Worm (Caenorhabditis elegans) whole organism, young adult: Measurements from ENCODE around the gene Y22D7AL.3.

Experiments used
- B0035.1 ChIP-seq: sonication (generic microtip); optimal IDR thresholded peaks from 2 replicates; lab custom pipeline; 2016; ENCODE audit warnings: missing genetic modification characterization, mild to moderate bottlenecking, missing compliant biosample characterization, missing genotype, missing genetic modification reagents
- B0261.1 ChIP-seq: sonication (generic microtip); optimal IDR thresholded peaks from 2 replicates; lab custom pipeline; 2016; ENCODE audit warnings: mild to moderate bottlenecking, missing genetic modification characterization, moderate library complexity, missing compliant biosample characterization
- B0336.3 ChIP-seq: fragments of 200-800 bp; sonication (Bioruptor generic); IDR thresholded peaks from 2 replicates; pipeline ENCODE4 v1.3.6; 2022; ENCODE audit warnings: missing genetic modification characterization, missing compliant biosample characterization
- C17E4.6 ChIP-seq: fragments of 200-800 bp; sonication (Bioruptor generic); IDR thresholded peaks from 2 replicates; pipeline ENCODE4 v1.3.6; 2022; ENCODE audit warnings: missing genetic modification reagents, missing genetic modification characterization, missing compliant biosample characterization
- F37B4.10 ChIP-seq: fragments of 200-800 bp; sonication (Bioruptor generic); IDR thresholded peaks from 2 replicates; pipeline ENCODE4 v1.3.6; 2022; ENCODE audit warnings: missing genetic modification characterization, missing compliant biosample characterization
- F57A8.1 ChIP-seq: fragments of 200-800 bp; sonication (Bioruptor generic); optimal IDR thresholded peaks from 2 replicates; lab custom pipeline; 2018; ENCODE audit warnings: mild to moderate bottlenecking, missing genetic modification characterization, moderate library complexity, missing compliant biosample characterization
- Y53G8AR.9 ChIP-seq: fragments of 200-800 bp; sonication (Bioruptor generic); conservative IDR thresholded peaks from 2 replicates; pipeline ENCODE4 v1.3.6; 2022; ENCODE audit warnings: missing genetic modification reagents, missing genetic modification characterization, missing compliant biosample characterization
- Y56A3A.18 ChIP-seq: fragments of 200-800 bp; sonication (Bioruptor generic); IDR thresholded peaks from 2 replicates; pipeline ENCODE4 v1.3.6; 2022; ENCODE audit warnings: missing genetic modification reagents, missing genetic modification characterization, missing compliant biosample characterization
- Y95B8A.8 ChIP-seq: fragments of 200-800 bp; sonication (Bioruptor generic); IDR thresholded peaks from 2 replicates; pipeline ENCODE4 v1.3.6; 2022; ENCODE audit warnings: missing genetic modification reagents, missing genetic modification characterization, missing compliant biosample characterization
- akir-1 ChIP-seq: fragments of 200-800 bp; sonication (Bioruptor generic); optimal IDR thresholded peaks from 2 replicates; lab custom pipeline; 2018; ENCODE audit warnings: mild to moderate bottlenecking, missing genetic modification characterization, moderate library complexity, missing compliant biosample characterization
- ama-1 ChIP-seq, 3 experiments: fragments of 150-350 bp in 1 of 3; sonication (generic microtip) in 2 of 3; optimal IDR thresholded peaks; 2 replicates each; lab custom pipeline; 2014 to 2018; ENCODE audit warnings: missing biosample characterization in 2 of 3, missing genetic modification characterization in 2 of 3, missing genetic modification reagents in 2 of 3
- aptf-2 ChIP-seq: fragments of 200-800 bp; sonication (Bioruptor generic); conservative IDR thresholded peaks from 2 replicates; pipeline ENCODE4 v1.3.6; 2022; ENCODE audit warnings: missing genetic modification reagents, missing genetic modification characterization, missing compliant biosample characterization
- atf-7 ChIP-seq: sonication (generic microtip); optimal IDR thresholded peaks from 2 replicates; lab custom pipeline; 2017; ENCODE audit warnings: mild to moderate bottlenecking, missing genetic modification characterization, missing compliant biosample characterization
- attf-3 ChIP-seq: fragments of 200-800 bp; sonication (Bioruptor generic); conservative IDR thresholded peaks from 2 replicates; pipeline ENCODE4 v1.3.6; 2022; ENCODE audit warnings: missing genetic modification reagents, missing genetic modification characterization, missing compliant biosample characterization
- cebp-1 ChIP-seq, 2 experiments: fragments of 200-800 bp in 1 of 2; sonication (Bioruptor generic) in 1 of 2; sonication (generic microtip) in 1 of 2; IDR thresholded peaks in 1 of 2; optimal IDR thresholded peaks in 1 of 2; 2 replicates each; pipeline versions ENCODE4 v1.3.6 to Lab custom; 2017 to 2022; ENCODE audit warnings: missing compliant biosample characterization in 2 of 2, missing genetic modification characterization in 2 of 2, mild to moderate bottlenecking in 1 of 2, missing genetic modification reagents in 1 of 2, moderate library complexity in 1 of 2
- ceh-100 ChIP-seq: fragments of 200-800 bp; sonication (Bioruptor generic); IDR thresholded peaks from 2 replicates; pipeline ENCODE4 v1.3.6; 2022; ENCODE audit warnings: missing genetic modification reagents, missing genetic modification characterization, missing compliant biosample characterization
- ceh-40 ChIP-seq: fragments of 200-800 bp; sonication (Bioruptor generic); IDR thresholded peaks from 2 replicates; pipeline ENCODE4 v1.3.6; 2022; ENCODE audit warnings: missing genetic modification characterization, missing compliant biosample characterization
- ceh-58 ChIP-seq: fragments of 200-800 bp; sonication (Bioruptor generic); IDR thresholded peaks from 2 replicates; pipeline ENCODE4 v1.3.6; 2022; ENCODE audit warnings: missing genetic modification characterization, missing compliant biosample characterization
- ceh-79 ChIP-seq: sonication (generic microtip); optimal IDR thresholded peaks from 2 replicates; lab custom pipeline; 2017; ENCODE audit warnings: mild to moderate bottlenecking, missing genetic modification characterization, missing compliant biosample characterization
- ceh-91 ChIP-seq: fragments of 200-800 bp; sonication (Bioruptor generic); IDR thresholded peaks from 2 replicates; pipeline ENCODE4 v1.3.6; 2022; ENCODE audit warnings: missing genetic modification reagents, missing genetic modification characterization, missing compliant biosample characterization
- die-1 ChIP-seq: sonication (generic microtip); optimal IDR thresholded peaks from 2 replicates; lab custom pipeline; 2016; ENCODE audit warnings: missing genotype, mild to moderate bottlenecking, missing genetic modification characterization, missing compliant biosample characterization
- dpff-1 ChIP-seq: sonication (generic microtip); optimal IDR thresholded peaks from 2 replicates; lab custom pipeline; 2017; ENCODE audit warnings: mild to moderate bottlenecking, missing genetic modification characterization, missing compliant biosample characterization
- dpl-1 ChIP-seq: fragments of 150-350 bp; optimal IDR thresholded peaks from 2 replicates; lab custom pipeline; 2014; ENCODE audit warnings: missing biosample characterization, missing genetic modification reagents, missing genetic modification characterization
- egl-44 ChIP-seq: fragments of 200-800 bp; sonication (Bioruptor generic); IDR thresholded peaks from 2 replicates; pipeline ENCODE4 v1.3.6; 2022; ENCODE audit warnings: missing genetic modification reagents, missing genetic modification characterization, missing compliant biosample characterization
- egrh-3 ChIP-seq: fragments of 200-800 bp; sonication (Bioruptor generic); IDR thresholded peaks from 2 replicates; pipeline ENCODE4 v1.3.6; 2022; ENCODE audit warnings: missing genetic modification reagents, missing genetic modification characterization, missing compliant biosample characterization
- ekl-4 ChIP-seq: fragments of 200-800 bp; sonication (Bioruptor generic); IDR thresholded peaks from 2 replicates; pipeline ENCODE4 v1.3.6; 2022; ENCODE audit warnings: missing genetic modification reagents, missing genetic modification characterization, missing compliant biosample characterization
- ets-4 ChIP-seq: fragments of 200-800 bp; sonication (Bioruptor generic); optimal IDR thresholded peaks from 2 replicates; lab custom pipeline; 2018; ENCODE audit warnings: mild to moderate bottlenecking, missing genetic modification characterization, missing compliant biosample characterization
- fkh-3 ChIP-seq: sonication (generic microtip); optimal IDR thresholded peaks from 2 replicates; lab custom pipeline; 2016; ENCODE audit warnings: mild to moderate bottlenecking, missing genetic modification characterization, missing compliant biosample characterization
- hmg-20 ChIP-seq: fragments of 200-800 bp; sonication (Bioruptor generic); IDR thresholded peaks from 2 replicates; pipeline ENCODE4 v1.3.6; 2022; ENCODE audit warnings: missing genetic modification reagents, missing genetic modification characterization, missing compliant biosample characterization
- hsf-1 ChIP-seq: fragments of 200-800 bp; sonication (Bioruptor generic); IDR thresholded peaks from 2 replicates; pipeline ENCODE4 v1.3.6; 2022; ENCODE audit warnings: missing genetic modification reagents, missing genetic modification characterization, missing compliant biosample characterization
- let-526 ChIP-seq: fragments of 200-800 bp; sonication (Bioruptor generic); IDR thresholded peaks from 2 replicates; pipeline ENCODE4 v1.3.6; 2022; ENCODE audit warnings: missing genetic modification reagents, missing genetic modification characterization, missing compliant biosample characterization
- lin-40 ChIP-seq: sonication (generic microtip); optimal IDR thresholded peaks from 2 replicates; lab custom pipeline; 2016; ENCODE audit warnings: missing genetic modification characterization, mild to moderate bottlenecking, missing compliant biosample characterization, missing genotype, missing genetic modification reagents
- madf-8 ChIP-seq: fragments of 200-800 bp; sonication (Bioruptor generic); conservative IDR thresholded peaks from 2 replicates; pipeline ENCODE4 v1.3.6; 2022; ENCODE audit warnings: missing genetic modification reagents, missing genetic modification characterization, missing compliant biosample characterization
- mcd-1 ChIP-seq: fragments of 200-800 bp; sonication (Bioruptor generic); IDR thresholded peaks from 2 replicates; pipeline ENCODE4 v1.3.6; 2022; ENCODE audit warnings: missing genetic modification reagents, missing genetic modification characterization, missing compliant biosample characterization
- mxl-1 ChIP-seq: sonication (generic microtip); optimal IDR thresholded peaks from 2 replicates; lab custom pipeline; 2016; ENCODE audit warnings: missing genetic modification characterization, missing compliant biosample characterization
- nfya-1 ChIP-seq: sonication (generic microtip); optimal IDR thresholded peaks from 2 replicates; lab custom pipeline; 2017; ENCODE audit warnings: antibody characterized with exemption, missing compliant biosample characterization, missing genetic modification characterization, borderline replicate concordance; ENCODE audit not compliant: insufficient read depth
- nhr-179 ChIP-seq: sonication (generic microtip); optimal IDR thresholded peaks from 2 replicates; lab custom pipeline; 2016; ENCODE audit warnings: mild to moderate bottlenecking, missing genetic modification characterization, missing compliant biosample characterization
- nhr-27 ChIP-seq: fragments of 200-800 bp; sonication (Bioruptor generic); optimal IDR thresholded peaks from 2 replicates; lab custom pipeline; 2018; ENCODE audit warnings: mild to moderate bottlenecking, missing genetic modification characterization, moderate library complexity, missing compliant biosample characterization
- pbrm-1 ChIP-seq: fragments of 200-800 bp; sonication (Bioruptor generic); IDR thresholded peaks from 2 replicates; pipeline ENCODE4 v1.3.6; 2022; ENCODE audit warnings: missing genetic modification reagents, missing genetic modification characterization, missing compliant biosample characterization
- snpc-1.1 ChIP-seq: sonication (generic microtip); optimal IDR thresholded peaks from 2 replicates; lab custom pipeline; 2017; ENCODE audit warnings: missing genetic modification characterization, mild to moderate bottlenecking, missing compliant biosample characterization, antibody characterized with exemption, moderate library complexity, missing genotype, missing genetic modification reagents; ENCODE audit not compliant: insufficient read depth
- somi-1 ChIP-seq: fragments of 200-800 bp; sonication (Bioruptor generic); optimal IDR thresholded peaks from 2 replicates; lab custom pipeline; 2018; ENCODE audit warnings: mild to moderate bottlenecking, missing genetic modification characterization, missing compliant biosample characterization
- tbx-9 ChIP-seq: sonication (generic microtip); optimal IDR thresholded peaks from 2 replicates; lab custom pipeline; 2016; ENCODE audit warnings: borderline replicate concordance, missing genetic modification characterization, inconsistent platforms, missing compliant biosample characterization
- zim-3 ChIP-seq: sonication (generic microtip); optimal IDR thresholded peaks from 2 replicates; lab custom pipeline; 2017; ENCODE audit warnings: mild to moderate bottlenecking, missing genetic modification characterization, moderate library complexity, missing compliant biosample characterization
- ztf-25 ChIP-seq: fragments of 200-800 bp; sonication (Bioruptor generic); IDR thresholded peaks from 2 replicates; pipeline ENCODE4 v1.3.6; 2022; ENCODE audit warnings: missing genetic modification reagents, missing genetic modification characterization, missing compliant biosample characterization
- ztf-6 ChIP-seq: fragments of 200-800 bp; sonication (Bioruptor generic); IDR thresholded peaks from 2 replicates; pipeline ENCODE4 v1.3.6; 2022; ENCODE audit warnings: missing genetic modification reagents, missing genetic modification characterization, missing compliant biosample characterization

The Y22D7AL.3 gene

ce11 chrIII:1616245-1617026 is 24.8 kb upstream of the Y22D7AL.3 start (continued):
- no peak for TF ChIP-seq aptf-2
- TF ChIP-seq ztf-25 (GFP tag; lab: Robert Waterston, UW): peak; percentile 79
- peak; percentile 63 for TF ChIP-seq ceh-79 (tag; lab: Kevin White, UChicago)
- TF ChIP-seq nfya-1 (tag; lab: Kevin White, UChicago): no peak
- TF ChIP-seq atf-7 (tag; lab: Kevin White, UChicago): peak; percentile 79
- TF ChIP-seq fkh-3 (tag; lab: Kevin White, UChicago): peak; percentile 83
- TF ChIP-seq F57A8.1: no peak
- no peak for TF ChIP-seq ceh-91 (GFP tag; lab: Robert Waterston, UW)
- TF ChIP-seq lin-40 (tag; lab: Kevin White, UChicago): peak; percentile 43
- TF ChIP-seq Y56A3A.18 (GFP tag; lab: Robert Waterston, UW): 0 out of 2 replicates have a peak, but pooled peaks have one; percentile 29
- 0 out of 2 replicates have a peak, but pooled peaks have one; percentile 13 for TF ChIP-seq let-526 (GFP tag; lab: Robert Waterston, UW)
- peak; percentile 80 for TF ChIP-seq ekl-4 (GFP tag; lab: Robert Waterston, UW)
- TF ChIP-seq mxl-1 (tag; lab: Kevin White, UChicago): peak; percentile 48
- TF ChIP-seq somi-1: no peak
- TF ChIP-seq Y53G8AR.9 (GFP tag; lab: Robert Waterston, UW): peak; percentile 69
- TF ChIP-seq ama-1 (optimal IDR thresholded peaks at IDR 0.05; lab: Kevin White, UChicago): peak; percentile 94
- no peak for TF ChIP-seq ama-1 (GFP tag; optimal IDR thresholded peaks at IDR 0.05; lab: Kevin White, UChicago)
- no peak for TF ChIP-seq nhr-27 (tag; lab: Kevin White, UChicago)
- peak; percentile 55; the same call in 1 of the 2 replicates for TF ChIP-seq ceh-40 (GFP tag; lab: Robert Waterston, UW)
- peak; percentile 29 for TF ChIP-seq B0261.1
- peak; percentile 37 for TF ChIP-seq tbx-9 (tag; lab: Kevin White, UChicago)
- no peak for TF ChIP-seq egl-44 (GFP tag; lab: Robert Waterston, UW)
- no peak for TF ChIP-seq ceh-58 (GFP tag; lab: Robert Waterston, UW)
- no peak; the same call in 1 of the 2 replicates for TF ChIP-seq hmg-20 (GFP tag; lab: Robert Waterston, UW)
- TF ChIP-seq madf-8 (GFP tag; lab: Robert Waterston, UW): 0 out of 2 replicates have a peak, but pooled peaks have one; percentile 7
- TF ChIP-seq ceh-100 (GFP tag; lab: Robert Waterston, UW): peak; percentile 50; the same call in 1 of the 2 replicates
- peak; percentile 51 for TF ChIP-seq zim-3
- no peak for TF ChIP-seq snpc-1.1 (tag; lab: Kevin White, UChicago)
- TF ChIP-seq Y95B8A.8 (GFP tag; lab: Robert Waterston, UW): peak; percentile 56; the same call in 1 of the 2 replicates
- peak; percentile 26 for TF ChIP-seq die-1
- no peak for TF ChIP-seq attf-3 (GFP tag; lab: Robert Waterston, UW)
- TF ChIP-seq ets-4: no peak
- peak; percentile 92 for TF ChIP-seq dpff-1
- peak; percentile 90 for TF ChIP-seq B0336.3 (GFP tag; lab: Robert Waterston, UW)
- TF ChIP-seq C17E4.6: 0 out of 2 replicates have a peak, but pooled peaks have one; percentile 17
- 0 out of 2 replicates have a peak, but pooled peaks have one; percentile 7 for TF ChIP-seq cebp-1 (GFP tag; IDR thresholded peaks at IDR 0.05; lab: Robert Waterston, UW)
- TF ChIP-seq cebp-1 (tag; optimal IDR thresholded peaks at IDR 0.05; lab: Kevin White, UChicago): peak; percentile 68
- peak; percentile 36 for TF ChIP-seq dpl-1 (GFP tag; lab: Kevin White, UChicago)
- peak; percentile 82 for TF ChIP-seq hsf-1 (GFP tag; lab: Robert Waterston, UW)
- TF ChIP-seq nhr-179 (tag; lab: Kevin White, UChicago): no peak
- peak; percentile 44 for TF ChIP-seq B0035.1
- TF ChIP-seq ztf-6 (GFP tag; lab: Robert Waterston, UW): no peak
- TF ChIP-seq F37B4.10 (GFP tag; lab: Robert Waterston, UW): no peak
- TF ChIP-seq pbrm-1: peak; percentile 53; the same call in 1 of the 2 replicates
- no peak for TF ChIP-seq akir-1 (GFP tag; lab: Kevin White, UChicago)
- peak; percentile 88 for TF ChIP-seq mcd-1
- no peak for TF ChIP-seq egrh-3
